Worm (Caenorhabditis elegans) whole organism, L4 larva: Measurements from ENCODE around the gene fbxa-202.

Experiments
- T20F7.1 ChIP-seq: fragments of 200-800 bp; sonication (Bioruptor generic); optimal IDR thresholded peaks from 2 replicates; lab custom pipeline; 2018; ENCODE audit warnings: mild to moderate bottlenecking, missing genetic modification characterization, missing compliant biosample characterization
- ama-1 ChIP-seq: fragments of 150-350 bp; optimal IDR thresholded peaks from 2 replicates; lab custom pipeline; 2014; ENCODE audit warnings: inconsistent platforms, mixed read lengths
- daf-12 ChIP-seq: fragments of 150-350 bp; optimal IDR thresholded peaks from 2 replicates; lab custom pipeline; 2014; ENCODE audit warnings: missing biosample characterization, missing genetic modification reagents, missing genetic modification characterization
- dmd-8 ChIP-seq: fragments of 200-800 bp; sonication (Bioruptor generic); IDR thresholded peaks from 2 replicates; pipeline ENCODE4 v1.3.6; 2022; ENCODE audit warnings: missing genetic modification characterization, missing compliant biosample characterization
- dpl-1 ChIP-seq: fragments of 150-350 bp; optimal IDR thresholded peaks from 2 replicates; lab custom pipeline; 2014; ENCODE audit warnings: missing biosample characterization, missing genetic modification reagents, missing genetic modification characterization
- fkh-10 ChIP-seq: fragments of 150-350 bp; optimal IDR thresholded peaks from 2 replicates; lab custom pipeline; 2014; ENCODE audit warnings: missing biosample characterization, missing genetic modification reagents, missing genetic modification characterization
- fos-1 ChIP-seq: fragments of 150-350 bp; optimal IDR thresholded peaks from 2 replicates; lab custom pipeline; 2014; ENCODE audit warnings: missing biosample characterization, missing genetic modification characterization
- gei-8 ChIP-seq: fragments of 200-800 bp; sonication (Bioruptor generic); optimal IDR thresholded peaks from 2 replicates; lab custom pipeline; 2018; ENCODE audit warnings: mild to moderate bottlenecking, missing genetic modification characterization, missing compliant biosample characterization
- jun-1 ChIP-seq: fragments of 150-350 bp; optimal IDR thresholded peaks from 2 replicates; lab custom pipeline; 2014; ENCODE audit warnings: missing biosample characterization, missing genetic modification reagents, missing genetic modification characterization
- lin-39 ChIP-seq: fragments of 150-350 bp; optimal IDR thresholded peaks from 2 replicates; lab custom pipeline; 2014; ENCODE audit warnings: missing biosample characterization, missing genetic modification reagents, missing genetic modification characterization
- mdl-1 ChIP-seq, 2 experiments: fragments of 150-350 bp in 1 of 2; sonication (generic microtip) in 1 of 2; optimal IDR thresholded peaks; 2 replicates each; lab custom pipeline; 2014 to 2017; ENCODE audit warnings: missing biosample characterization in 2 of 2, missing genetic modification characterization in 2 of 2
- nhr-76 ChIP-seq: fragments of 150-350 bp; optimal IDR thresholded peaks from 2 replicates; lab custom pipeline; 2014; ENCODE audit warnings: missing biosample characterization, missing genetic modification characterization
- skn-1 ChIP-seq: fragments of 150-350 bp; optimal IDR thresholded peaks from 2 replicates; lab custom pipeline; 2014; ENCODE audit warnings: missing biosample characterization, missing genetic modification characterization
- spr-3 ChIP-seq: fragments of 200-800 bp; sonication (Bioruptor generic); optimal IDR thresholded peaks from 2 replicates; lab custom pipeline; 2018; ENCODE audit warnings: mild to moderate bottlenecking, missing genetic modification characterization, missing compliant biosample characterization

DNA sequence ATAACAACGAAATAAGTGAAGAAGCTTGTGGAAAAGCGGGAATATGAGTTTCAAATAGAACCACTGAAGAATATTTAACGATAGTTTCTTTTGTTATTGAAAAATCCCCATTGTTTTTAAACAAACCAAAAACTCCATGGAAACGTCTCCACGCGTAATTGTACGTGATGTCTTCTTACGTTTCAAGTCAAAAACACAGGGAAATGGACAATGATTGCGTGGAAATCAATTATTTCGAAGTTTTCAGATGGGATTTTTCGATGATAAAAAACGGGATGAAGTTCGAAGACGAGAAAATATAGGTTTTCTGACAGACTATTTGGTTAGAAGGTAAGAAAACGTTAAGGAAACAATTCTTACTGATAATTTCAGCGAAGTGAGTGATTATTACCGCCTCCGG, 45.9 kb upstream of the fbxa-202 start, which contains the start of the genes K12B6.4 and spe-49:
- TF ChIP-seq T20F7.1 (GFP tag; lab: Kevin White, UChicago): no peak
- no peak for TF ChIP-seq gei-8 (GFP tag; lab: Kevin White, UChicago)
- TF ChIP-seq skn-1 (tag; lab: Kevin White, UChicago): no peak
- no peak for TF ChIP-seq jun-1 (tag; lab: Kevin White, UChicago)
- TF ChIP-seq fos-1 (tag; lab: Kevin White, UChicago): no peak
- TF ChIP-seq daf-12 (tag; lab: Kevin White, UChicago): no peak
- no peak for TF ChIP-seq lin-39 (tag; lab: Kevin White, UChicago)
- no peak for TF ChIP-seq mdl-1 (tag; optimal IDR thresholded peaks at IDR 0.05; lab: Kevin White, UChicago)
- TF ChIP-seq ama-1: no peak
- TF ChIP-seq fkh-10 (GFP tag; lab: Kevin White, UChicago): no peak
- no peak for TF ChIP-seq spr-3 (GFP tag; lab: Kevin White, UChicago)
- TF ChIP-seq dpl-1: no peak
- TF ChIP-seq nhr-76 (tag; lab: Kevin White, UChicago): no peak
- no peak for TF ChIP-seq dmd-8 (GFP tag; lab: Robert Waterston, UW)
